Fruit fly (Drosophila melanogaster): Measurements from ENCODE around the gene CG4617.
A peak's percentile ranks its signal among the peaks of the same experiment; 100 is the strongest.

CG4617 gene

DNA sequence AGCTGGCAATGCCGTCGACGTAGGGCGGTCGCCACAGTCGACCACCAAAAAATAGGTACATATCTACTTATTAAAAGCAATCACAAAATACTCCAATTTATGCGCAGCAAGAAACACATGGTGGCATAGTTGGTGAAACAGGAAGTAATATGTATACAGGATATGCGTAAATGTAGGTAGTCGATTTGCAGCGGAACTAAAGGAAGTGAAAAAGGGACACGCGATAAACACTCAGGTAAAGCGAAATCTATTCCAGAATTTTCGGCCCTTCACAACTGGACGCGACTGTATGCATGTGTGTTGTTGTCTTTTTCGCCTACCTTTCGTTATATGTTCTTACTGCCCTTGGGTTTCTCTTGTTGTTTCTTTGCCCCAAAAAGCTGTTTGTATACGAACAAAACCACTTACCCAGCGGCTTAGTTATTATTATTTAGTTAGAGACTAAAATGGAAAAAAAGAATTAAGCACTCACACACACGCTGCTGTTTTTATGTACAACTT is 7.7 kb downstream of the CG4617 start (continued):
- TF ChIP-seq CG17328 (GFP tag; IDR thresholded peaks at IDR 0.05) (peak; percentile 67; the same call in 1 of the 2 replicates), wek (GFP tag; optimal IDR thresholded peaks at IDR 0.05) (peak; percentile 66), CG17359 (tag; optimal IDR thresholded peaks at IDR 0.05) (peak; percentile 76), Atf-2 (GFP tag; optimal IDR thresholded peaks at IDR 0.05) (peak; percentile 72), CG13296 (GFP tag; optimal IDR thresholded peaks at IDR 0.05) (peak; percentile 91), Blimp-1 (GFP tag; optimal IDR thresholded peaks at IDR 0.05) (peak; percentile 78), Hr3 (GFP tag; optimal IDR thresholded peaks at IDR 0.05) (peak; percentile 69), CG8765 (GFP tag; IDR thresholded peaks at IDR 0.05) (peak; percentile 72), TFAM (GFP tag; optimal IDR thresholded peaks at IDR 0.05) (peak; percentile 2), sens (GFP tag) (peak; percentile 95), B-H2 (GFP tag; optimal IDR thresholded peaks at IDR 0.05) (peak; percentile 57), vnd (GFP tag; IDR thresholded peaks at IDR 0.05; ENCODE audit: partially characterized antibody) (no peak), CG4424 (GFP tag; optimal IDR thresholded peaks at IDR 0.05) (peak; percentile 53), CG15073 (GFP tag; optimal IDR thresholded peaks at IDR 0.05) (peak; percentile 93), Hmx (GFP tag; optimal IDR thresholded peaks at IDR 0.05) (peak; percentile 31), Dp (GFP tag; optimal IDR thresholded peaks at IDR 0.05) (no peak), CG10267 (tag; optimal IDR thresholded peaks at IDR 0.05) (peak; percentile 78), pnt (GFP tag; optimal IDR thresholded peaks at IDR 0.05) (peak; percentile 72), cas (GFP tag; IDR thresholded peaks at IDR 0.05) (no peak), Mes4 (GFP tag; optimal IDR thresholded peaks at IDR 0.05) (peak; percentile 40), Six4 (GFP tag; optimal IDR thresholded peaks at IDR 0.05) (peak; percentile 31), D19B (GFP tag; optimal IDR thresholded peaks at IDR 0.05) (peak; percentile 71), CG10979 (tag; optimal IDR thresholded peaks at IDR 0.05) (peak; percentile 83), Gug (GFP tag; IDR thresholded peaks at IDR 0.05) (peak; percentile 65; the same call in 3 of the 4 replicates), ems (GFP tag; optimal IDR thresholded peaks at IDR 0.05) (peak; percentile 71), pzg (GFP tag; optimal IDR thresholded peaks at IDR 0.05) (peak; percentile 3), bsh (GFP tag; optimal IDR thresholded peaks at IDR 0.05) (peak; percentile 2 to 84), NC2α (GFP tag; optimal IDR thresholded peaks at IDR 0.05) (no peak), dmrt11E (tag; optimal IDR thresholded peaks at IDR 0.05) (peak; percentile 78), CG8388 (GFP tag; optimal IDR thresholded peaks at IDR 0.05) (peak; percentile 80), NK7.1 (GFP tag; optimal IDR thresholded peaks at IDR 0.05) (peak; percentile 16), Chrac-16 (GFP tag; optimal IDR thresholded peaks at IDR 0.05) (peak; percentile 75), bbx (GFP tag; IDR thresholded peaks at IDR 0.05; ENCODE audit: partially characterized antibody) (no peak), az2 (GFP tag; optimal IDR thresholded peaks at IDR 0.05) (peak; percentile 69), H15 (GFP tag; IDR thresholded peaks at IDR 0.05) (no peak), HLH54F (GFP tag; optimal IDR thresholded peaks at IDR 0.05) (peak; percentile 75), shn (GFP tag; optimal IDR thresholded peaks at IDR 0.05) (peak; percentile 75), CG4820 (GFP tag; optimal IDR thresholded peaks at IDR 0.05) (peak; percentile 54), Spps (tag; optimal IDR thresholded peaks at IDR 0.05) (peak; percentile 61), CG2875 (GFP tag; optimal IDR thresholded peaks at IDR 0.05) (peak; percentile 59), disco-r (GFP tag; optimal IDR thresholded peaks at IDR 0.05) (peak; percentile 47), CG6689 (GFP tag; IDR thresholded peaks at IDR 0.05) (peak; percentile 79), Hsf (GFP tag; optimal IDR thresholded peaks at IDR 0.05) (peak; percentile 79), CG1603 (tag; optimal IDR thresholded peaks at IDR 0.05) (peak; percentile 88), CG17912 (GFP tag; optimal IDR thresholded peaks at IDR 0.05) (peak; percentile 61), Nf-YA (GFP tag; IDR thresholded peaks at IDR 0.05) (peak; percentile 63), CG11560 (tag; IDR thresholded peaks at IDR 0.05) (0 out of 3 replicates have a peak, but pooled peaks have one; percentile 51), CG13123 (GFP tag; optimal IDR thresholded peaks at IDR 0.05) (no peak), CG2678 (tag; optimal IDR thresholded peaks at IDR 0.05) (peak; percentile 93), gfzf (GFP tag; optimal IDR thresholded peaks at IDR 0.05) (no peak)

Data from whole organism, embryonic.